Worm (Caenorhabditis elegans): ENCODE data around the gene ttr-11.

The ttr-11 gene

DNA sequence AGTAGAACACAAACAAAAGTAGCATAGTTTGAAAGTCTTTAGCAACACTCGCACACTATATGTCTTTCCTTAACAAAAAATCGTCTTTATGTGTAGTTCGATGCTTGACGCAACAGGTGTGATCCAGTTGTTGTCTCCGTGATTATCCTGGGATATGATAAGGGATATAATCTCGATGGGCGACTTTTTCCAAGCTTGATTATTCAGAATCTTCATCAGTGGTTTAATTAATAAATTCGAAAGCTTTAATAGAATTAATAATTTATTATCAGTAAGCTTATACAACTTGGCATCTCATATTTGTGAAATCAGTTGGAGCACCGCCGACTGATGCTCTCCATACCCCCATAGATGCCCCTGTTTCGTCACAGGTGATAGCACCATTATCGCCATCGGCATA, 15.5 kb downstream of the ttr-11 start, which contains the start of gene F46B3.7:
TSS of gene F46B3.7 (minus strand) at position 101 of the 400 bp plus-strand sequence.
- TF ChIP-seq mdl-1 (tag; optimal IDR thresholded peaks at IDR 0.05) (no peak), blmp-1 (tag; optimal IDR thresholded peaks at IDR 0.05) (no peak), unc-30 (tag; optimal IDR thresholded peaks at IDR 0.05) (no peak), ceh-82 (tag; optimal IDR thresholded peaks at IDR 0.05) (no peak), efl-1 (optimal IDR thresholded peaks at IDR 0.05) (no peak), efl-1 (GFP tag; optimal IDR thresholded peaks at IDR 0.05 in 1 of 2) (no peak), ceh-8 (GFP tag; optimal IDR thresholded peaks at IDR 0.05) (no peak), C04F5.9 (tag; optimal IDR thresholded peaks at IDR 0.05) (no peak), nhr-85 (tag) (no peak), lsy-2 (tag; optimal IDR thresholded peaks at IDR 0.05) (no peak), egl-27 (tag; optimal IDR thresholded peaks at IDR 0.05) (no peak), F16B12.6 (tag; optimal IDR thresholded peaks at IDR 0.05) (no peak), C16A3.4 (tag; optimal IDR thresholded peaks at IDR 0.05) (no peak), lin-15B (tag; optimal IDR thresholded peaks at IDR 0.05) (no peak), hpl-2 (GFP tag; optimal IDR thresholded peaks at IDR 0.05) (no peak), dpl-1 (GFP tag; optimal IDR thresholded peaks at IDR 0.05) (no peak), nhr-20 (tag; optimal IDR thresholded peaks at IDR 0.05) (no peak), lin-35 (GFP tag; optimal IDR thresholded peaks at IDR 0.05) (no peak), nhr-76 (tag; optimal IDR thresholded peaks at IDR 0.05) (no peak)

DNA sequence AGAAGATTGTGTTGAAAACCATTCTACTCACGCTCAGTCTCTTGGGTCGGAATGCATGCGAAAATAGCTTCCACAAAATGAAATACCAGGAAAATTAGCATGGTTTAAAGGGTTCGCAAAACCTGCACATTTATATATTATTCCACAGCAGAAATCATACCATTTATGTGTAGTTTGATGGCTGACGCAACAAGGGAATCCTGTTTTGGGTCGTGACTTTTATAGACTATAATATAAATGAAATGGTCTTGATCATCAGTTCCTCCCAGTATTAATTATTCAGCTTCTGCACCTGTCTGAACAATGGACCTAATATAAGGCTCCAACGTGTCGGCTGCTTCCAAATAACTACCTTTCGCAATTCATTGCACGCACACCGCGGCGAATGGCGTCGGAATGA, 19.9 kb downstream of the ttr-11 start, which contains the start of gene F46B3.8:
TSS of gene F46B3.8 (minus strand) at position 101 of the 400 bp plus-strand sequence.
- TF ChIP-seq elt-2 (tag; optimal IDR thresholded peaks at IDR 0.05) (no peak), ceh-8 (GFP tag; optimal IDR thresholded peaks at IDR 0.05) (no peak), vab-15 (tag; optimal IDR thresholded peaks at IDR 0.05) (no peak), nhr-71 (tag; optimal IDR thresholded peaks at IDR 0.05) (no peak), sptf-1 (tag; optimal IDR thresholded peaks at IDR 0.05) (no peak), hlh-17 (GFP tag; optimal IDR thresholded peaks at IDR 0.05; ENCODE audit: borderline replicate concordance) (no peak), mef-2 (tag; optimal IDR thresholded peaks at IDR 0.05) (no peak), tlp-1 (tag; optimal IDR thresholded peaks at IDR 0.05) (no peak), unc-98 (GFP tag; IDR thresholded peaks at IDR 0.05) (no peak), lin-15B (tag; optimal IDR thresholded peaks at IDR 0.05) (no peak), ztf-11 (tag; optimal IDR thresholded peaks at IDR 0.05) (no peak), lin-13 (GFP tag; optimal IDR thresholded peaks at IDR 0.05) (no peak), elt-3 (tag; optimal IDR thresholded peaks at IDR 0.05) (no peak), dpl-1 (GFP tag; optimal IDR thresholded peaks at IDR 0.05) (no peak), ceh-82 (tag; optimal IDR thresholded peaks at IDR 0.05) (no peak), tbx-2 (tag; optimal IDR thresholded peaks at IDR 0.05) (no peak), xbp-1 (tag; optimal IDR thresholded peaks at IDR 0.05) (no peak), C16A3.4 (tag; optimal IDR thresholded peaks at IDR 0.05) (no peak), F16B12.6 (tag; optimal IDR thresholded peaks at IDR 0.05) (no peak), efl-1 (optimal IDR thresholded peaks at IDR 0.05) (no peak), efl-1 (GFP tag; optimal IDR thresholded peaks at IDR 0.05 in 1 of 2) (no peak)

ce11 chrV:20625260-20625659, 22.1 kb downstream of the ttr-11 start:
- no peak for TF ChIP-seq zag-1 (tag; optimal IDR thresholded peaks at IDR 0.05)
- no peak for TF ChIP-seq rnt-1 (tag; optimal IDR thresholded peaks at IDR 0.05)
- no peak for TF ChIP-seq mef-2 (tag; optimal IDR thresholded peaks at IDR 0.05)
- no peak for TF ChIP-seq hlh-4 (tag; optimal IDR thresholded peaks at IDR 0.05)
- no peak for TF ChIP-seq ceh-8 (GFP tag; optimal IDR thresholded peaks at IDR 0.05)
- TF ChIP-seq unc-30 (tag; optimal IDR thresholded peaks at IDR 0.05) = no peak
- TF ChIP-seq egl-13 (tag; optimal IDR thresholded peaks at IDR 0.05) = no peak
- no peak for TF ChIP-seq pag-3 (tag; optimal IDR thresholded peaks at IDR 0.05; ENCODE audit: borderline replicate concordance, insufficient read depth)
- no peak for TF ChIP-seq C16A3.4 (tag; optimal IDR thresholded peaks at IDR 0.05)
- no peak for TF ChIP-seq ces-1 (GFP tag; optimal IDR thresholded peaks at IDR 0.05)

Data from whole organism, L1 larva.